Worm (Caenorhabditis elegans) whole organism, L2 larva: ENCODE measurements around the gene grl-25.

Experiments used
- C34F6.9 ChIP-seq: fragments of 150-350 bp; optimal IDR thresholded peaks from 2 replicates; lab custom pipeline; 2014; ENCODE audit warnings: missing biosample characterization, missing genetic modification characterization
- F13H6.1 ChIP-seq: sonication (generic microtip); optimal IDR thresholded peaks from 2 replicates; lab custom pipeline; 2016; ENCODE audit warnings: missing genetic modification characterization, missing compliant biosample characterization
- Y55F3AM.14 ChIP-seq: fragments of 200-800 bp; sonication (Bioruptor generic); optimal IDR thresholded peaks from 2 replicates; lab custom pipeline; 2018; ENCODE audit warnings: mild to moderate bottlenecking, missing genetic modification characterization, missing compliant biosample characterization
- ZK546.5 ChIP-seq: sonication (generic microtip); optimal IDR thresholded peaks from 2 replicates; lab custom pipeline; 2017; ENCODE audit warnings: missing biosample characterization, missing genetic modification characterization
- alr-1 ChIP-seq: fragments of 150-350 bp; optimal IDR thresholded peaks from 2 replicates; lab custom pipeline; 2014; ENCODE audit warnings: missing biosample characterization, missing genetic modification characterization
- aly-2 ChIP-seq: fragments of 150-350 bp; optimal IDR thresholded peaks from 2 replicates; lab custom pipeline; 2014; ENCODE audit warnings: missing biosample characterization, missing genetic modification characterization
- ama-1 ChIP-seq: fragments of 150-350 bp; optimal IDR thresholded peaks from 2 replicates; lab custom pipeline; 2018; ENCODE audit warnings: inconsistent platforms
- blmp-1 ChIP-seq: sonication (generic microtip); optimal IDR thresholded peaks from 2 replicates; lab custom pipeline; 2017; ENCODE audit warnings: missing genetic modification characterization, mild to moderate bottlenecking, missing compliant biosample characterization, antibody characterized with exemption, moderate library complexity; ENCODE audit not compliant: insufficient read depth
- ceh-16 ChIP-seq: fragments of 150-350 bp; optimal IDR thresholded peaks from 2 replicates; lab custom pipeline; 2014; ENCODE audit warnings: missing biosample characterization, missing genetic modification characterization
- ceh-82 ChIP-seq: fragments of 150-350 bp; optimal IDR thresholded peaks from 2 replicates; lab custom pipeline; 2014; ENCODE audit warnings: missing biosample characterization, missing genetic modification characterization
- crh-2 ChIP-seq: sonication (generic microtip); optimal IDR thresholded peaks from 2 replicates; lab custom pipeline; 2017; ENCODE audit warnings: missing biosample characterization, missing genetic modification characterization
- dmd-4 ChIP-seq: sonication (generic microtip); optimal IDR thresholded peaks from 2 replicates; lab custom pipeline; 2017; ENCODE audit warnings: missing biosample characterization, missing genetic modification characterization
- elt-1 ChIP-seq: fragments of 150-350 bp; optimal IDR thresholded peaks from 2 replicates; lab custom pipeline; 2014; ENCODE audit warnings: missing biosample characterization, missing genetic modification characterization
- elt-3 ChIP-seq: sonication (generic microtip); optimal IDR thresholded peaks from 2 replicates; lab custom pipeline; 2017; ENCODE audit warnings: missing biosample characterization, missing genetic modification characterization
- fos-1 ChIP-seq: fragments of 150-350 bp; optimal IDR thresholded peaks from 2 replicates; lab custom pipeline; 2014; ENCODE audit warnings: missing biosample characterization, missing genetic modification characterization
- gmeb-1 ChIP-seq: fragments of 150-350 bp; optimal IDR thresholded peaks from 2 replicates; lab custom pipeline; 2014; ENCODE audit warnings: missing biosample characterization, missing genetic modification characterization
- lin-11 ChIP-seq: fragments of 150-350 bp; sonication (generic microtip); optimal IDR thresholded peaks from 2 replicates; lab custom pipeline; 2014; ENCODE audit warnings: missing biosample characterization, missing genetic modification characterization, inconsistent platforms, mixed read lengths
- lin-39 ChIP-seq: fragments of 150-350 bp; optimal IDR thresholded peaks from 2 replicates; lab custom pipeline; 2014; ENCODE audit warnings: missing biosample characterization, missing genetic modification reagents, missing genetic modification characterization
- mab-5 ChIP-seq: fragments of 150-350 bp; optimal IDR thresholded peaks from 2 replicates; lab custom pipeline; 2014; ENCODE audit warnings: missing biosample characterization, missing genetic modification characterization
- mbf-1 ChIP-seq: sonication (generic microtip); optimal IDR thresholded peaks from 2 replicates; lab custom pipeline; 2017; ENCODE audit warnings: missing biosample characterization, missing genetic modification characterization
- mdl-1 ChIP-seq, 2 experiments: fragments of 150-350 bp in 1 of 2; sonication (generic microtip) in 1 of 2; optimal IDR thresholded peaks; 2 replicates each; lab custom pipeline; 2017; ENCODE audit warnings: missing biosample characterization in 2 of 2, missing genetic modification characterization in 2 of 2
- nhr-10 ChIP-seq: sonication (generic microtip); optimal IDR thresholded peaks from 2 replicates; lab custom pipeline; 2017; ENCODE audit warnings: missing biosample characterization, missing genetic modification characterization
- nhr-11 ChIP-seq: fragments of 150-350 bp; optimal IDR thresholded peaks from 2 replicates; lab custom pipeline; 2014; ENCODE audit warnings: missing biosample characterization, missing genetic modification characterization
- nhr-12 ChIP-seq: fragments of 150-350 bp; optimal IDR thresholded peaks from 2 replicates; lab custom pipeline; 2014; ENCODE audit warnings: missing biosample characterization, missing genetic modification characterization
- nhr-129 ChIP-seq: fragments of 150-350 bp; optimal IDR thresholded peaks from 2 replicates; lab custom pipeline; 2014; ENCODE audit warnings: missing biosample characterization, missing genetic modification characterization
- nhr-21 ChIP-seq: fragments of 150-350 bp; optimal IDR thresholded peaks from 2 replicates; lab custom pipeline; 2014; ENCODE audit warnings: missing biosample characterization, missing genetic modification characterization
- nhr-23 ChIP-seq: fragments of 150-350 bp; optimal IDR thresholded peaks from 2 replicates; lab custom pipeline; 2014; ENCODE audit warnings: missing biosample characterization, missing genetic modification reagents, missing genetic modification characterization
- nhr-237 ChIP-seq: fragments of 150-350 bp; optimal IDR thresholded peaks from 2 replicates; lab custom pipeline; 2014; ENCODE audit warnings: missing biosample characterization, missing genetic modification characterization
- nhr-25 ChIP-seq: fragments of 150-350 bp; sonication (generic microtip); optimal IDR thresholded peaks from 3 replicates; lab custom pipeline; 2014; ENCODE audit warnings: missing biosample characterization, missing genetic modification characterization
- nhr-6 ChIP-seq: fragments of 150-350 bp; optimal IDR thresholded peaks from 2 replicates; lab custom pipeline; 2014; ENCODE audit warnings: missing biosample characterization, missing genetic modification characterization
- nhr-77 ChIP-seq: fragments of 150-350 bp; optimal IDR thresholded peaks from 2 replicates; lab custom pipeline; 2014; ENCODE audit warnings: missing biosample characterization, missing genetic modification characterization
- peb-1 ChIP-seq: fragments of 150-350 bp; optimal IDR thresholded peaks from 2 replicates; lab custom pipeline; 2014; ENCODE audit warnings: missing biosample characterization, missing genetic modification characterization
- sem-4 ChIP-seq: fragments of 150-350 bp; optimal IDR thresholded peaks from 2 replicates; lab custom pipeline; 2014; ENCODE audit warnings: missing biosample characterization, missing genetic modification reagents, missing genetic modification characterization
- skn-1 ChIP-seq: sonication (generic microtip); optimal IDR thresholded peaks from 2 replicates; lab custom pipeline; 2017; ENCODE audit warnings: missing biosample characterization, missing genetic modification characterization
- sma-3 ChIP-seq: sonication (generic microtip); optimal IDR thresholded peaks from 2 replicates; lab custom pipeline; 2016; ENCODE audit warnings: missing genetic modification reagents, missing genetic modification characterization, missing compliant biosample characterization
- sma-9 ChIP-seq, 2 experiments: fragments of 150-350 bp in 1 of 2; sonication (generic microtip) in 1 of 2; optimal IDR thresholded peaks; 2 replicates each; lab custom pipeline; 2014 to 2016; ENCODE audit warnings: missing genetic modification characterization in 2 of 2, mild to moderate bottlenecking in 1 of 2, missing biosample characterization in 1 of 2, missing compliant biosample characterization in 1 of 2, missing genetic modification reagents in 1 of 2, moderate library complexity in 1 of 2
- snpc-4 ChIP-seq: fragments of 150-350 bp; optimal IDR thresholded peaks from 2 replicates; lab custom pipeline; 2014; ENCODE audit warnings: missing biosample characterization, missing genetic modification characterization
- unc-39 ChIP-seq: fragments of 150-350 bp; optimal IDR thresholded peaks from 2 replicates; lab custom pipeline; 2014; ENCODE audit warnings: missing biosample characterization, missing genetic modification characterization
- unc-55 ChIP-seq: fragments of 150-350 bp; sonication (generic microtip); optimal IDR thresholded peaks from 3 replicates; lab custom pipeline; 2014; ENCODE audit warnings: missing biosample characterization, missing genetic modification reagents, missing genetic modification characterization
- unc-62 ChIP-seq: fragments of 150-350 bp; optimal IDR thresholded peaks from 2 replicates; lab custom pipeline; 2014; ENCODE audit warnings: missing biosample characterization, missing genetic modification reagents, missing genetic modification characterization
- zag-1 ChIP-seq: fragments of 150-350 bp; optimal IDR thresholded peaks from 2 replicates; lab custom pipeline; 2014; ENCODE audit warnings: missing biosample characterization, missing genetic modification characterization
- ztf-1 ChIP-seq: fragments of 200-800 bp; sonication (Bioruptor generic); conservative IDR thresholded peaks from 2 replicates; pipeline ENCODE4 v1.3.6; 2022; ENCODE audit warnings: missing genetic modification characterization, missing compliant biosample characterization
- ztf-11 ChIP-seq: sonication (generic microtip); optimal IDR thresholded peaks from 2 replicates; lab custom pipeline; 2017; ENCODE audit warnings: missing biosample characterization, missing genetic modification characterization
- ztf-4 ChIP-seq: fragments of 150-350 bp; optimal IDR thresholded peaks from 2 replicates; lab custom pipeline; 2014; ENCODE audit warnings: missing biosample characterization, missing genetic modification characterization

Gene grl-25

ce11 chrIII:8983135-8983534 lies 21.0 kb downstream of the grl-25 start:
- TF ChIP-seq elt-3 (tag; lab: Kevin White, UChicago), result no peak
- peak; percentile 41 for TF ChIP-seq nhr-25 (tag; lab: Kevin White, UChicago)
- no peak for TF ChIP-seq ceh-16 (tag; lab: Kevin White, UChicago)
- peak; percentile 41 for TF ChIP-seq blmp-1 (tag; lab: Kevin White, UChicago)
- TF ChIP-seq ztf-1 (GFP tag; lab: Robert Waterston, UW), result no peak
- no peak for TF ChIP-seq ztf-11 (tag; lab: Kevin White, UChicago)
- TF ChIP-seq mab-5 (tag; lab: Kevin White, UChicago), result no peak
- no peak for TF ChIP-seq nhr-11 (tag; lab: Kevin White, UChicago)
- TF ChIP-seq sma-3, result peak; percentile 34
- peak; percentile 37 for TF ChIP-seq sma-9 (GFP tag; optimal IDR thresholded peaks at IDR 0.05; lab: Kevin White, UChicago)
- no peak for TF ChIP-seq sma-9 (tag; optimal IDR thresholded peaks at IDR 0.05; lab: Kevin White, UChicago)

ce11 chrIII:8983811-8984210 lies 21.7 kb downstream of the grl-25 start:
- TF ChIP-seq nhr-11 (tag; lab: Kevin White, UChicago), result no peak
- TF ChIP-seq skn-1, result no peak
- TF ChIP-seq lin-39, result no peak
- no peak for TF ChIP-seq nhr-77 (tag; lab: Kevin White, UChicago)
- peak; percentile 80 for TF ChIP-seq blmp-1 (tag; lab: Kevin White, UChicago)
- TF ChIP-seq mdl-1 (tag; optimal IDR thresholded peaks at IDR 0.05; lab: Kevin White, UChicago), result peak in 1 of 2 experiments; percentile 39
- no peak for TF ChIP-seq Y55F3AM.14 (GFP tag; lab: Kevin White, UChicago)
- no peak for TF ChIP-seq ceh-16 (tag; lab: Kevin White, UChicago)
- peak; percentile 78 for TF ChIP-seq nhr-129
- TF ChIP-seq sma-9 (GFP tag; optimal IDR thresholded peaks at IDR 0.05; lab: Kevin White, UChicago), result peak; percentile 70
- TF ChIP-seq sma-9 (tag; optimal IDR thresholded peaks at IDR 0.05; lab: Kevin White, UChicago), result no peak
- TF ChIP-seq gmeb-1 (tag; lab: Kevin White, UChicago), result no peak
- peak; percentile 28 for TF ChIP-seq fos-1 (tag; lab: Kevin White, UChicago)
- TF ChIP-seq nhr-25 (tag; lab: Kevin White, UChicago), result peak; percentile 22
- TF ChIP-seq nhr-21 (tag; lab: Kevin White, UChicago), result peak; percentile 62

- TF ChIP-seq nhr-11 (tag; lab: Kevin White, UChicago) (no peak), fos-1 (tag; lab: Kevin White, UChicago) (peak; percentile 27), nhr-10 (no peak), mab-5 (tag; lab: Kevin White, UChicago) (no peak), ama-1 (lab: Kevin White, UChicago) (peak; percentile 10)
Measured at ce11 chrIII:8984412-8984811, 22.3 kb downstream of the grl-25 start.

- TF ChIP-seq C34F6.9 (tag; lab: Kevin White, UChicago) (peak; percentile 85), Y55F3AM.14 (GFP tag; lab: Kevin White, UChicago) (no peak), peb-1 (tag; lab: Kevin White, UChicago) (no peak), nhr-237 (no peak), nhr-12 (no peak), elt-1 (no peak), unc-55 (GFP tag; lab: Kevin White, UChicago) (peak; percentile 87), fos-1 (tag; lab: Kevin White, UChicago) (peak; percentile 40), sma-3 (peak; percentile 4), ztf-11 (tag; lab: Kevin White, UChicago) (no peak), unc-62 (GFP tag; lab: Kevin White, UChicago) (no peak), mdl-1 (tag; optimal IDR thresholded peaks at IDR 0.05; lab: Kevin White, UChicago) (peak in 1 of 2 experiments; percentile 37), sem-4 (tag; lab: Kevin White, UChicago) (peak; percentile 61), nhr-11 (tag; lab: Kevin White, UChicago) (no peak), ceh-16 (tag; lab: Kevin White, UChicago) (no peak), alr-1 (tag; lab: Kevin White, UChicago) (no peak), mab-5 (tag; lab: Kevin White, UChicago) (peak; percentile 21), unc-39 (tag; lab: Kevin White, UChicago) (no peak), ztf-1 (GFP tag; lab: Robert Waterston, UW) (no peak), ztf-4 (peak; percentile 82), ceh-82 (tag; lab: Kevin White, UChicago) (no peak), nhr-6 (peak; percentile 63), dmd-4 (tag; lab: Kevin White, UChicago) (no peak), nhr-129 (peak; percentile 90), elt-3 (tag; lab: Kevin White, UChicago) (no peak), ZK546.5 (tag; lab: Kevin White, UChicago) (no peak), mbf-1 (no peak), aly-2 (tag; lab: Kevin White, UChicago) (no peak), snpc-4 (no peak), lin-11 (peak; percentile 36), zag-1 (tag; lab: Kevin White, UChicago) (peak; percentile 69), F13H6.1 (peak; percentile 90), crh-2 (tag; lab: Kevin White, UChicago) (peak; percentile 77), nhr-23 (no peak), nhr-10 (no peak), skn-1 (no peak), nhr-25 (tag; lab: Kevin White, UChicago) (peak; percentile 38)
Measured at ce11 chrIII:8984960-8985359, 22.9 kb downstream of the grl-25 start.
